Worm (Caenorhabditis elegans): ENCODE measurements around the gene eif-1.A.

The eif-1.A gene

DNA sequence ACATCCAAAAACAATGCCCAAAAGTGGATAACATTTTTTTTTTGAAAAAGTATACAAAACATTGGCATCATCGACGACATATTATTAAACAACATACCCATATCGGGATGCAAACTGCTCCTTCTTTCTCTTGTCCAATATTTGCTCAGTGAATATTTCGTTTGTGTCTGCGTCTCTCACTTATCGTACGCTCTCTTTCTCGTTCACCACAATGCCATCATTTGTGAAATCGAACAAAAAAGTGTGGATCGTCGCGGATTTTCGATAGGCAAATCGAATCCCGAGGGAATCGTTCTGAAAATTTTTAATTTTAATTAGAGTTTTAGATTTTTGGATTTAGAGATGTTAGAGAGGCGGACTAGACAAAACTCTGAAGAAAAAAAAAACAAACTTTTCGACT lies 36.1 kb downstream of the eif-1.A start, which contains the start of gene tat-2:
TSS of gene tat-2 (minus strand) at position 101 of the 400 bp plus-strand sequence.
- TF ChIP-seq zip-8 (tag; optimal IDR thresholded peaks at IDR 0.05) (no peak), pha-4 (tag; optimal IDR thresholded peaks at IDR 0.05) (no peak), ces-1 (GFP tag; optimal IDR thresholded peaks at IDR 0.05) (no peak), elt-3 (tag; optimal IDR thresholded peaks at IDR 0.05) (no peak), lin-13 (tag; optimal IDR thresholded peaks at IDR 0.05) (no peak)

DNA sequence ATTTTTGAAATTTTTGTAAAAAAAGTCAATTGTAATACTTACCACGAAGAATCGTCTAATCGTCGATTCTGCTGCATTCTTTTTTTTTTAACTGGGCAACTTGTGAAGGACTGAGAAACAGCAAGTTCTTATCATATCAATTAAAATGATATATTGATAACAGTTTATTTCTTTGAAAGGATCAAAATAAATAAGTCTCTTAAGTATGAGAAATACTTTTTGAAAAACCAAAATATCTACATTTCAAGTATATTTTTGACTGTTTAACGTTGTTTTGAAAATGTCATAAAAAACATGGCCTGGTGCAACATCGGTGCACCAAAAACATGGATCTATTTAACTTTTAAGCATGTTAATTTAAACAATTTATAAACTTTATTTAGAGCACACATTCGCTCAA lies 45.5 kb downstream of the eif-1.A start, which contains the start of gene Y17G9A.2:
TSS of gene Y17G9A.2 (minus strand) at position 101 of the 400 bp plus-strand sequence.
- no peak for TF ChIP-seq snpc-4 (tag; optimal IDR thresholded peaks at IDR 0.05)

DNA sequence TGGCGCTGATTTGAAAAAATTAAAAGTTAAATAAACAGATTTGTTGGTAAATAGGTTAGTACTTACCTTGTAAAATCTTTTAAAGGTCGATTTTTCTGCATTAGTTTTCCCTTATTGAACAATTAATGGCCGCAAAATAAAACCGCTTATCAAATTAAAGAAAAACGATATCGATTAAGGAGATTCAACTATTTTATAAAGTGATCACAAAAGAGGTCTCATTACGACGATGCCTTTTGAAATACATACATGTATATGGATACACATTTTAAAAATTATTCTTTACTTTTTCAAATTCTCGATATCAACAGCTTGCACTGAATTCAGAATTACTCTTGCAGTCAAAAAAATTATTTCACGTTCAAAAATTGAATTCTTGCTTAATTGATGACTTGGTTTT lies 47.8 kb downstream of the eif-1.A start, which contains the start of gene Y17G9A.3:
TSS of gene Y17G9A.3 (minus strand) at position 101 of the 400 bp plus-strand sequence.
- no peak for TF ChIP-seq ham-2 (GFP tag; optimal IDR thresholded peaks at IDR 0.05)
- no peak for TF ChIP-seq unc-39 (tag; optimal IDR thresholded peaks at IDR 0.05)
- TF ChIP-seq ceh-43 (GFP tag; optimal IDR thresholded peaks at IDR 0.05) = no peak
- TF ChIP-seq sptf-1 (tag; optimal IDR thresholded peaks at IDR 0.05) = no peak
- no peak for TF ChIP-seq mab-5 (tag; optimal IDR thresholded peaks at IDR 0.05)
- TF ChIP-seq drap-1 (GFP tag; optimal IDR thresholded peaks at IDR 0.05) = no peak
- TF ChIP-seq nhr-12 (tag; optimal IDR thresholded peaks at IDR 0.05) = no peak
- no peak for TF ChIP-seq sem-2 (GFP tag; optimal IDR thresholded peaks at IDR 0.05)
- TF ChIP-seq ztf-11 (tag; optimal IDR thresholded peaks at IDR 0.05) = no peak
- TF ChIP-seq blmp-1 (tag; optimal IDR thresholded peaks at IDR 0.05) = no peak
- TF ChIP-seq hlh-1 (tag; optimal IDR thresholded peaks at IDR 0.05) = no peak
- TF ChIP-seq nhr-28 (tag; optimal IDR thresholded peaks at IDR 0.05) = no peak
- no peak for TF ChIP-seq lin-13 (tag; optimal IDR thresholded peaks at IDR 0.05)
- TF ChIP-seq ceh-39 (tag; optimal IDR thresholded peaks at IDR 0.05) = no peak
- TF ChIP-seq tbx-8 (GFP tag; optimal IDR thresholded peaks at IDR 0.05) = no peak
- no peak for TF ChIP-seq mep-1 (tag; optimal IDR thresholded peaks at IDR 0.05)
- no peak for TF ChIP-seq cnd-1 (tag; optimal IDR thresholded peaks at IDR 0.05)

DNA sequence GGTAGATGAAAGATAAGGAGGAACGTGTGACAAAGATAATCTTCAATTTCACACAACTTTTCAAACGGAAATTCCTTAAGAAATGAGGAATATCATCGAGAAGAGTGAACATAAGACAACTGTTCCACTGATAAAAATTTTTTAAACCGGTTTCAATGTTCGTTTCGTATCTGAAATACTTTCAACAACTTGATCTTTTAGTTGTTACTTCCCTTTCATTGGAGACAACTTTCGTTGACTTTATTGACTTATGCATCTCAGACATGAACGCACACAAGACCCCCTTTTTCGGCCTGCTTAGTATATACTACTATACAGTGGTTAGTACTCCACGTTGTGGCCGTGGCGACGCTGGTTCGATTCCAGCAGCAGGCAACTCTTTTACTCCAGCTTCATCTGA lies 50.7 kb downstream of the eif-1.A start, which contains the start of the genes Y17G9A.4 and str-173:
TSS of gene Y17G9A.4 (minus strand) at position 101 of the 400 bp plus-strand sequence.
TSS of gene str-173 (plus strand) at position 325 of the 400 bp plus-strand sequence.
- TF ChIP-seq unc-39 (tag; optimal IDR thresholded peaks at IDR 0.05) (no peak), hlh-1 (tag; optimal IDR thresholded peaks at IDR 0.05) (no peak), flh-1 (GFP tag; optimal IDR thresholded peaks at IDR 0.05) (no peak), sem-2 (GFP tag; optimal IDR thresholded peaks at IDR 0.05) (no peak), ceh-39 (tag; optimal IDR thresholded peaks at IDR 0.05) (no peak), mep-1 (tag; optimal IDR thresholded peaks at IDR 0.05) (no peak)
